Fruit fly (Drosophila melanogaster) ovary, adult (tissue): ENCODE measurements around the gene CG10011.

Source experiments
- CG17801 ChIP-seq: fragments of 200-800 bp; optimal IDR thresholded peaks from 2 replicates; lab custom pipeline; 2019; ENCODE audit warnings: missing biosample characterization, mild to moderate bottlenecking, missing genetic modification characterization, moderate library complexity; ENCODE audit not compliant: partially characterized antibody

CG10011 gene

dm6 chr3R:28599238-28600127, 35.4 kb downstream of the CG10011 start, which contains the start of the genes Noa36 and Hrb98DE:
TSS of gene Noa36 (minus strand) at chr3R:28599288.
TSS of gene Hrb98DE (plus strand) at chr3R:28599834.
- TF ChIP-seq CG17801 = no peak

dm6 chr3R:28597527-28597926, 37.4 kb downstream of the CG10011 start:
- TF ChIP-seq CG17801 = no peak

- TF ChIP-seq CG17801 = no peak
Observed at dm6 chr3R:28596357-28596756, 38.5 kb downstream of the CG10011 start.

dm6 chr3R:28595855-28596254, 39.0 kb downstream of the CG10011 start:
- no peak for TF ChIP-seq CG17801

dm6 chr3R:28594900-28595299, 40.0 kb downstream of the CG10011 start:
- no peak for TF ChIP-seq CG17801

- TF ChIP-seq CG17801 = no peak
Observed at dm6 chr3R:28590462-28590861, 44.4 kb downstream of the CG10011 start.

- no peak for TF ChIP-seq CG17801
Observed at dm6 chr3R:28588395-28589050, 46.4 kb downstream of the CG10011 start.

- TF ChIP-seq CG17801 = no peak
Observed at dm6 chr3R:28586943-28587342, 48.0 kb downstream of the CG10011 start.

- no peak for TF ChIP-seq CG17801
Observed at dm6 chr3R:28586224-28586623, 48.7 kb downstream of the CG10011 start.

- no peak for TF ChIP-seq CG17801
Observed at dm6 chr3R:28585076-28585821, 49.6 kb downstream of the CG10011 start, which contains the start of gene fkh. TSS of gene fkh (minus strand) at chr3R:28585264.

dm6 chr3R:28584237-28584834, 50.6 kb downstream of the CG10011 start:
- no peak for TF ChIP-seq CG17801

dm6 chr3R:28582629-28583028, 52.3 kb downstream of the CG10011 start:
- TF ChIP-seq CG17801 = no peak

dm6 chr3R:28580540-28581095, 54.3 kb downstream of the CG10011 start:
- no peak for TF ChIP-seq CG17801

dm6 chr3R:28580013-28580412, 54.9 kb downstream of the CG10011 start:
- TF ChIP-seq CG17801 = no peak

- no peak for TF ChIP-seq CG17801
Observed at dm6 chr3R:28579501-28579900, 55.4 kb downstream of the CG10011 start.

dm6 chr3R:28576838-28577237, 58.1 kb downstream of the CG10011 start:
- no peak for TF ChIP-seq CG17801
